Fruit fly (Drosophila melanogaster) whole organism, embryonic: ENCODE measurements around the gene Tollo.

Experiments used
- Abd-B ChIP-seq: fragments of 200-800 bp; sonication (Bioruptor generic); optimal IDR thresholded peaks from 2 replicates; lab custom pipeline; 2018; ENCODE audit warnings: missing biosample characterization, mild to moderate bottlenecking, missing genetic modification characterization, moderate library complexity
- Asciz ChIP-seq: fragments of 200-800 bp; sonication (Bioruptor generic); optimal IDR thresholded peaks from 2 replicates; lab custom pipeline; 2017; ENCODE audit warnings: missing biosample characterization, mild to moderate bottlenecking, missing genetic modification characterization, missing genetic modification reagents
- Bdp1 ChIP-seq: fragments of 200-800 bp; sonication (Bioruptor generic); optimal IDR thresholded peaks from 3 replicates; lab custom pipeline; 2016; ENCODE audit warnings: missing biosample characterization, missing genetic modification characterization
- CG10267 ChIP-seq: fragments of 200-800 bp; sonication (Bioruptor generic); optimal IDR thresholded peaks from 2 replicates; lab custom pipeline; 2018; ENCODE audit warnings: missing biosample characterization, mild to moderate bottlenecking, missing genetic modification characterization, moderate library complexity
- CG11560 ChIP-seq: fragments of 200-800 bp; sonication (Bioruptor generic); IDR thresholded peaks from 3 replicates; pipeline ENCODE4 v1.3.6; 2022; ENCODE audit warnings: missing biosample characterization, missing genetic modification characterization
- CG12155 ChIP-seq: fragments of 200-800 bp; sonication (Bioruptor generic); optimal IDR thresholded peaks from 3 replicates; lab custom pipeline; 2016; ENCODE audit warnings: missing biosample characterization, missing genetic modification characterization
- CG13624 ChIP-seq: fragments of 200-800 bp; sonication (Bioruptor generic); optimal IDR thresholded peaks from 2 replicates; lab custom pipeline; 2016; ENCODE audit warnings: missing biosample characterization, missing genetic modification characterization
- CG14441 ChIP-seq: fragments of 200-800 bp; sonication (Bioruptor generic); IDR thresholded peaks from 2 replicates; pipeline ENCODE4 v1.3.6; 2022; ENCODE audit warnings: missing biosample characterization, missing genetic modification characterization
- CG17829 ChIP-seq: fragments of 200-800 bp; optimal IDR thresholded peaks from 2 replicates; lab custom pipeline; 2019; ENCODE audit warnings: missing biosample characterization, mild to moderate bottlenecking, missing genetic modification characterization, moderate library complexity
- CG1792 ChIP-seq: fragments of 200-800 bp; sonication (Bioruptor generic); optimal IDR thresholded peaks from 2 replicates; lab custom pipeline; 2016; ENCODE audit warnings: missing biosample characterization, missing genetic modification characterization
- CG18619 ChIP-seq: fragments of 200-800 bp; sonication (Bioruptor generic); optimal IDR thresholded peaks from 3 replicates; lab custom pipeline; 2017; ENCODE audit warnings: missing biosample characterization, mild to moderate bottlenecking, missing genetic modification characterization
- CG2202 ChIP-seq: fragments of 200-800 bp; sonication (Bioruptor generic); optimal IDR thresholded peaks from 2 replicates; lab custom pipeline; 2018; ENCODE audit warnings: missing biosample characterization, mild to moderate bottlenecking, missing genetic modification characterization
- CG31388 ChIP-seq: fragments of 200-800 bp; sonication (Bioruptor generic); optimal IDR thresholded peaks from 2 replicates; lab custom pipeline; 2016; ENCODE audit warnings: missing biosample characterization, missing genetic modification characterization
- CG4282 ChIP-seq: fragments of 200-800 bp; sonication (Bioruptor generic); optimal IDR thresholded peaks from 2 replicates; lab custom pipeline; 2016; ENCODE audit warnings: missing biosample characterization, missing genetic modification characterization
- CG7271 ChIP-seq: fragments of 200-800 bp; sonication (Bioruptor generic); optimal IDR thresholded peaks from 2 replicates; lab custom pipeline; 2018; ENCODE audit warnings: missing biosample characterization, mild to moderate bottlenecking, missing genetic modification characterization, moderate library complexity
- CG7372 ChIP-seq: fragments of 200-800 bp; sonication (Bioruptor generic); IDR thresholded peaks from 2 replicates; pipeline ENCODE4 v1.3.6; 2022; ENCODE audit warnings: missing biosample characterization, missing genetic modification characterization
- CG7839 ChIP-seq: fragments of 200-800 bp; sonication (Bioruptor generic); optimal IDR thresholded peaks from 3 replicates; lab custom pipeline; 2018; ENCODE audit warnings: missing biosample characterization, mild to moderate bottlenecking, missing genetic modification characterization, moderate library complexity
- CG9437 ChIP-seq: fragments of 200-800 bp; sonication (Bioruptor generic); optimal IDR thresholded peaks from 2 replicates; lab custom pipeline; 2018; ENCODE audit warnings: missing biosample characterization, mild to moderate bottlenecking, missing genetic modification characterization
- CG9797 ChIP-seq: fragments of 200-800 bp; sonication (Bioruptor generic); optimal IDR thresholded peaks from 3 replicates; lab custom pipeline; 2018; ENCODE audit warnings: missing biosample characterization, mild to moderate bottlenecking, missing genetic modification characterization
- CG9932 ChIP-seq: fragments of 200-800 bp; sonication (Bioruptor generic); IDR thresholded peaks from 2 replicates; pipeline ENCODE4 v1.3.6; 2022; ENCODE audit warnings: missing biosample characterization, missing genetic modification characterization
- CTCF ChIP-seq: fragments of 200-800 bp; sonication (Bioruptor generic); optimal IDR thresholded peaks from 2 replicates; lab custom pipeline; 2017; ENCODE audit warnings: missing biosample characterization, mild to moderate bottlenecking, missing genetic modification characterization, moderate library complexity
- Camta ChIP-seq: fragments of 200-800 bp; sonication (Bioruptor generic); optimal IDR thresholded peaks from 2 replicates; lab custom pipeline; 2016; ENCODE audit warnings: missing biosample characterization, missing genetic modification characterization
- CkIIα-i1 ChIP-seq: fragments of 200-800 bp; sonication (Bioruptor generic); IDR thresholded peaks from 2 replicates; pipeline ENCODE4 v1.3.6; 2022; ENCODE audit warnings: missing biosample characterization, missing genetic modification characterization
- CoRest ChIP-seq: fragments of 200-800 bp; sonication (Bioruptor generic); optimal IDR thresholded peaks from 3 replicates; lab custom pipeline; 2018; ENCODE audit warnings: missing biosample characterization, mild to moderate bottlenecking, missing genetic modification characterization, moderate library complexity
- Dbx ChIP-seq: fragments of 200-800 bp; sonication (Bioruptor generic); IDR thresholded peaks from 3 replicates; pipeline ENCODE4 v1.3.6; 2022; ENCODE audit warnings: missing biosample characterization, missing genetic modification characterization
- Lpt ChIP-seq: fragments of >200 bp; optimal IDR thresholded peaks from 2 replicates; lab custom pipeline; 2018; ENCODE audit warnings: missing biosample characterization, missing genetic modification characterization
- Med ChIP-seq: fragments of 200-800 bp; sonication (Bioruptor generic); peaks from one replicate; lab custom pipeline; 2016; ENCODE audit warnings: missing biosample characterization, missing genetic modification characterization, mild to moderate bottlenecking, inconsistent platforms, moderate library complexity
- NK7.1 ChIP-seq: fragments of 200-800 bp; sonication (Bioruptor generic); optimal IDR thresholded peaks from 3 replicates; lab custom pipeline; 2016; ENCODE audit warnings: missing biosample characterization, missing genetic modification characterization
- Nf-YB ChIP-seq: fragments of 200-800 bp; sonication (Bioruptor generic); optimal IDR thresholded peaks from 3 replicates; lab custom pipeline; 2019; ENCODE audit warnings: missing biosample characterization, mild to moderate bottlenecking, missing genetic modification characterization, moderate library complexity
- Nf-YC ChIP-seq: fragments of 200-800 bp; optimal IDR thresholded peaks from 3 replicates; lab custom pipeline; 2019; ENCODE audit warnings: missing biosample characterization, mild to moderate bottlenecking, missing genetic modification characterization, moderate library complexity
- Trl ChIP-seq, 3 experiments: fragments of >200 bp in 2 of 3; fragments of 200-800 bp in 1 of 3; sonication (Bioruptor generic) in 1 of 3; optimal IDR thresholded peaks; 2 replicates in 1 of 3; 3 replicates in 2 of 3; lab custom pipeline; 2016 to 2017; ENCODE audit warnings: missing biosample characterization in 1 of 3, missing genetic modification characterization in 1 of 3
- chinmo ChIP-seq: fragments of 200-800 bp; sonication (Bioruptor generic); IDR thresholded peaks from 4 replicates; pipeline ENCODE4 v1.3.6; 2022; ENCODE audit warnings: missing biosample characterization, missing genetic modification characterization; ENCODE audit not compliant: partially characterized antibody
- dm ChIP-seq: fragments of 200-800 bp; sonication (Bioruptor generic); optimal IDR thresholded peaks from 3 replicates; lab custom pipeline; 2016; ENCODE audit warnings: missing biosample characterization, missing genetic modification characterization
- dmrt99B ChIP-seq: fragments of 200-800 bp; sonication (Bioruptor generic); optimal IDR thresholded peaks from 2 replicates; lab custom pipeline; 2018; ENCODE audit warnings: missing biosample characterization, mild to moderate bottlenecking, missing genetic modification characterization, moderate library complexity
- gem ChIP-seq: fragments of 200-800 bp; sonication (Bioruptor generic); optimal IDR thresholded peaks from 2 replicates; lab custom pipeline; 2019; ENCODE audit warnings: missing biosample characterization, mild to moderate bottlenecking, missing genetic modification characterization, moderate library complexity
- hbn ChIP-seq: fragments of 200-800 bp; sonication (Bioruptor generic); IDR thresholded peaks from 2 replicates; pipeline ENCODE4 v1.3.6; 2022; ENCODE audit warnings: missing biosample characterization, missing genetic modification characterization; ENCODE audit not compliant: partially characterized antibody
- ind ChIP-seq: fragments of 200-800 bp; sonication (Bioruptor generic); optimal IDR thresholded peaks from 3 replicates; lab custom pipeline; 2016; ENCODE audit warnings: missing biosample characterization, missing genetic modification characterization
- jumu ChIP-seq: fragments of 200-800 bp; sonication (Bioruptor generic); optimal IDR thresholded peaks from 3 replicates; lab custom pipeline; 2016; ENCODE audit warnings: missing biosample characterization, missing genetic modification characterization
- klu ChIP-seq: fragments of 200-800 bp; sonication (Bioruptor generic); IDR thresholded peaks from 2 replicates; pipeline ENCODE4 v1.3.6; 2022; ENCODE audit warnings: missing biosample characterization, missing genetic modification characterization
- kni ChIP-seq: fragments of 200-800 bp; sonication (Bioruptor generic); optimal IDR thresholded peaks from 3 replicates; lab custom pipeline; 2017; ENCODE audit warnings: mild to moderate bottlenecking, missing biosample characterization, missing genetic modification reagents, missing genetic modification characterization
- pb ChIP-seq: fragments of 200-800 bp; sonication (Bioruptor generic); optimal IDR thresholded peaks from 3 replicates; lab custom pipeline; 2016; ENCODE audit warnings: missing biosample characterization, missing genetic modification characterization
- peb ChIP-seq: fragments of 200-800 bp; sonication (Bioruptor generic); IDR thresholded peaks from 2 replicates; pipeline ENCODE4 v1.3.6; 2022; ENCODE audit warnings: missing biosample characterization, missing genetic modification characterization
- repo ChIP-seq: fragments of 200-800 bp; sonication (Bioruptor generic); optimal IDR thresholded peaks from 2 replicates; lab custom pipeline; 2016; ENCODE audit warnings: missing biosample characterization, missing genetic modification characterization
- schlank ChIP-seq: fragments of 200-800 bp; sonication (Bioruptor generic); optimal IDR thresholded peaks from 2 replicates; lab custom pipeline; 2018; ENCODE audit warnings: missing biosample characterization, mild to moderate bottlenecking, missing genetic modification characterization
- sima ChIP-seq: fragments of 200-800 bp; sonication (Bioruptor generic); optimal IDR thresholded peaks from 2 replicates; lab custom pipeline; 2016; ENCODE audit warnings: missing biosample characterization, missing genetic modification characterization
- sug ChIP-seq: fragments of 200-800 bp; optimal IDR thresholded peaks from 2 replicates; lab custom pipeline; 2019; ENCODE audit warnings: missing biosample characterization, mild to moderate bottlenecking, missing genetic modification characterization, moderate library complexity
- tgo ChIP-seq: fragments of 200-800 bp; sonication (Bioruptor generic); IDR thresholded peaks from 3 replicates; pipeline ENCODE4 v1.3.6; 2022; ENCODE audit warnings: missing biosample characterization, missing genetic modification characterization
- twi ChIP-seq: fragments of 200-800 bp; optimal IDR thresholded peaks from 2 replicates; lab custom pipeline; 2019; ENCODE audit warnings: missing biosample characterization, mild to moderate bottlenecking, missing genetic modification characterization, moderate library complexity
- usp ChIP-seq: fragments of >200 bp; optimal IDR thresholded peaks from 2 replicates; lab custom pipeline; 2017; ENCODE audit warnings: missing biosample characterization, missing genetic modification characterization
- wek ChIP-seq: fragments of 200-800 bp; sonication (Bioruptor generic); optimal IDR thresholded peaks from 3 replicates; lab custom pipeline; 2018; ENCODE audit warnings: missing biosample characterization, mild to moderate bottlenecking, missing genetic modification characterization, moderate library complexity

Gene Tollo

dm6 chr3L:15230178-15230856 lies 5.1 kb upstream of the Tollo start:
- TF ChIP-seq CG18619 (peak; percentile 51), dm (GFP tag; lab: Kevin White, UChicago) (peak; percentile 30), hbn (GFP tag; lab: Robert Waterston, UW) (no peak), CG17829 (tag; lab: Kevin White, UChicago) (peak; percentile 60), Abd-B (GFP tag; lab: Kevin White, UChicago) (peak; percentile 38), NK7.1 (peak; percentile 44), CG9932 (GFP tag; lab: Robert Waterston, UW) (peak; percentile 35; the same call in 1 of the 2 replicates), schlank (no peak), Trl (optimal IDR thresholded peaks at IDR 0.05; lab: Kevin White, UChicago) (no peak), Trl (GFP tag; optimal IDR thresholded peaks at IDR 0.05; lab: Kevin White, UChicago) (peak; percentile 20), chinmo (GFP tag; lab: Robert Waterston, UW) (0 out of 4 replicates have a peak, but pooled peaks have one; percentile 47), CG2202 (tag; lab: Kevin White, UChicago) (peak; percentile 49), CG12155 (GFP tag; lab: Kevin White, UChicago) (peak; percentile 60), peb (GFP tag; lab: Robert Waterston, UW) (peak; percentile 32; the same call in 1 of the 2 replicates), usp (GFP tag; lab: Kevin White, UChicago) (no peak), kni (GFP tag; lab: Kevin White, UChicago) (no peak), twi (peak; percentile 10), CG4282 (GFP tag; lab: Kevin White, UChicago) (no peak), CG13624 (GFP tag; lab: Kevin White, UChicago) (peak; percentile 45), Med (GFP tag; lab: Kevin White, UChicago) (peak; percentile 89), CG11560 (tag; lab: Robert Waterston, UW) (0 out of 3 replicates have a peak, but pooled peaks have one; percentile 15), repo (GFP tag; lab: Kevin White, UChicago) (no peak), CG7271 (no peak), CTCF (GFP tag; lab: Kevin White, UChicago) (no peak), Camta (GFP tag; lab: Kevin White, UChicago) (peak; percentile 54), CG1792 (GFP tag; lab: Kevin White, UChicago) (peak; percentile 26), CG10267 (peak; percentile 50), CkIIα-i1 (no peak), CG7839 (peak; percentile 71), wek (no peak), pb (peak; percentile 21), Bdp1 (peak; percentile 2), sug (peak; percentile 1), gem (tag; lab: Kevin White, UChicago) (peak; percentile 76), CG9797 (GFP tag; lab: Kevin White, UChicago) (no peak), tgo (peak; percentile 41; the same call in 2 of the 3 replicates), CG9437 (GFP tag; lab: Kevin White, UChicago) (peak; percentile 36), sima (GFP tag; lab: Kevin White, UChicago) (no peak), jumu (peak; percentile 36), CG7372 (0 out of 2 replicates have a peak, but pooled peaks have one; percentile 24), CoRest (tag; lab: Kevin White, UChicago) (peak; percentile 73), CG14441 (GFP tag; lab: Robert Waterston, UW) (no peak), Nf-YC (no peak), Dbx (peak; percentile 36; the same call in 1 of the 3 replicates), Asciz (GFP tag; lab: Kevin White, UChicago) (peak; percentile 14), ind (peak; percentile 13), klu (GFP tag; lab: Robert Waterston, UW) (0 out of 2 replicates have a peak, but pooled peaks have one; percentile 9), Lpt (no peak), Nf-YB (GFP tag; lab: Kevin White, UChicago) (peak; percentile 8), dmrt99B (tag; lab: Kevin White, UChicago) (peak; percentile 54), CG31388 (no peak)
